Worm (Caenorhabditis elegans) whole organism, L2 larva: Measurements from ENCODE around the gene Y46G5A.22.
A peak's percentile ranks its signal among the peaks of the same experiment; 100 is the strongest.
"Not testable (repeated sequence)": the region's sequence is repeated elsewhere in the genome, so short reads cannot be mapped to it uniquely, and the experiment has no call there.

ENCODE experiments used
- C34F6.9 ChIP-seq: fragments of 150-350 bp; optimal IDR thresholded peaks from 2 replicates; lab custom pipeline; 2014; ENCODE audit warnings: missing biosample characterization, missing genetic modification characterization
- F13H6.1 ChIP-seq: sonication (generic microtip); optimal IDR thresholded peaks from 2 replicates; lab custom pipeline; 2016; ENCODE audit warnings: missing genetic modification characterization, missing compliant biosample characterization
- R02D3.7 ChIP-seq: fragments of 150-350 bp; optimal IDR thresholded peaks from 2 replicates; lab custom pipeline; 2014; ENCODE audit warnings: missing biosample characterization, missing genetic modification characterization
- Y55F3AM.14 ChIP-seq: fragments of 200-800 bp; sonication (Bioruptor generic); optimal IDR thresholded peaks from 2 replicates; lab custom pipeline; 2018; ENCODE audit warnings: mild to moderate bottlenecking, missing genetic modification characterization, missing compliant biosample characterization
- ZK546.5 ChIP-seq: sonication (generic microtip); optimal IDR thresholded peaks from 2 replicates; lab custom pipeline; 2017; ENCODE audit warnings: missing biosample characterization, missing genetic modification characterization
- aly-2 ChIP-seq: fragments of 150-350 bp; optimal IDR thresholded peaks from 2 replicates; lab custom pipeline; 2014; ENCODE audit warnings: missing biosample characterization, missing genetic modification characterization
- ama-1 ChIP-seq: fragments of 150-350 bp; optimal IDR thresholded peaks from 2 replicates; lab custom pipeline; 2018; ENCODE audit warnings: inconsistent platforms
- ceh-82 ChIP-seq: fragments of 150-350 bp; optimal IDR thresholded peaks from 2 replicates; lab custom pipeline; 2014; ENCODE audit warnings: missing biosample characterization, missing genetic modification characterization
- crh-2 ChIP-seq: sonication (generic microtip); optimal IDR thresholded peaks from 2 replicates; lab custom pipeline; 2017; ENCODE audit warnings: missing biosample characterization, missing genetic modification characterization
- dmd-4 ChIP-seq: sonication (generic microtip); optimal IDR thresholded peaks from 2 replicates; lab custom pipeline; 2017; ENCODE audit warnings: missing biosample characterization, missing genetic modification characterization
- elt-1 ChIP-seq: fragments of 150-350 bp; optimal IDR thresholded peaks from 2 replicates; lab custom pipeline; 2014; ENCODE audit warnings: missing biosample characterization, missing genetic modification characterization
- elt-3 ChIP-seq: sonication (generic microtip); optimal IDR thresholded peaks from 2 replicates; lab custom pipeline; 2017; ENCODE audit warnings: missing biosample characterization, missing genetic modification characterization
- gmeb-1 ChIP-seq: fragments of 150-350 bp; optimal IDR thresholded peaks from 2 replicates; lab custom pipeline; 2014; ENCODE audit warnings: missing biosample characterization, missing genetic modification characterization
- lin-11 ChIP-seq: fragments of 150-350 bp; sonication (generic microtip); optimal IDR thresholded peaks from 2 replicates; lab custom pipeline; 2014; ENCODE audit warnings: missing biosample characterization, missing genetic modification characterization, inconsistent platforms, mixed read lengths
- lin-13 ChIP-seq: fragments of 150-350 bp; optimal IDR thresholded peaks from 2 replicates; lab custom pipeline; 2014; ENCODE audit warnings: missing biosample characterization, missing genetic modification reagents, missing genetic modification characterization
- lin-39 ChIP-seq: fragments of 150-350 bp; optimal IDR thresholded peaks from 2 replicates; lab custom pipeline; 2014; ENCODE audit warnings: missing biosample characterization, missing genetic modification reagents, missing genetic modification characterization
- lsy-2 ChIP-seq, 2 experiments: fragments of 150-350 bp in 1 of 2; sonication (generic microtip) in 1 of 2; optimal IDR thresholded peaks; 2 replicates each; lab custom pipeline; 2014 to 2017; ENCODE audit warnings: missing biosample characterization in 2 of 2, missing genetic modification characterization in 2 of 2
- mab-5 ChIP-seq: fragments of 150-350 bp; optimal IDR thresholded peaks from 2 replicates; lab custom pipeline; 2014; ENCODE audit warnings: missing biosample characterization, missing genetic modification characterization
- mdl-1 ChIP-seq, 2 experiments: fragments of 150-350 bp in 1 of 2; sonication (generic microtip) in 1 of 2; optimal IDR thresholded peaks; 2 replicates each; lab custom pipeline; 2017; ENCODE audit warnings: missing biosample characterization in 2 of 2, missing genetic modification characterization in 2 of 2
- nhr-10 ChIP-seq: sonication (generic microtip); optimal IDR thresholded peaks from 2 replicates; lab custom pipeline; 2017; ENCODE audit warnings: missing biosample characterization, missing genetic modification characterization
- nhr-11 ChIP-seq: fragments of 150-350 bp; optimal IDR thresholded peaks from 2 replicates; lab custom pipeline; 2014; ENCODE audit warnings: missing biosample characterization, missing genetic modification characterization
- nhr-12 ChIP-seq: fragments of 150-350 bp; optimal IDR thresholded peaks from 2 replicates; lab custom pipeline; 2014; ENCODE audit warnings: missing biosample characterization, missing genetic modification characterization
- nhr-129 ChIP-seq: fragments of 150-350 bp; optimal IDR thresholded peaks from 2 replicates; lab custom pipeline; 2014; ENCODE audit warnings: missing biosample characterization, missing genetic modification characterization
- nhr-21 ChIP-seq: fragments of 150-350 bp; optimal IDR thresholded peaks from 2 replicates; lab custom pipeline; 2014; ENCODE audit warnings: missing biosample characterization, missing genetic modification characterization
- nhr-237 ChIP-seq: fragments of 150-350 bp; optimal IDR thresholded peaks from 2 replicates; lab custom pipeline; 2014; ENCODE audit warnings: missing biosample characterization, missing genetic modification characterization
- nhr-25 ChIP-seq: fragments of 150-350 bp; sonication (generic microtip); optimal IDR thresholded peaks from 3 replicates; lab custom pipeline; 2014; ENCODE audit warnings: missing biosample characterization, missing genetic modification characterization
- nhr-77 ChIP-seq: fragments of 150-350 bp; optimal IDR thresholded peaks from 2 replicates; lab custom pipeline; 2014; ENCODE audit warnings: missing biosample characterization, missing genetic modification characterization
- peb-1 ChIP-seq: fragments of 150-350 bp; optimal IDR thresholded peaks from 2 replicates; lab custom pipeline; 2014; ENCODE audit warnings: missing biosample characterization, missing genetic modification characterization
- sem-4 ChIP-seq: fragments of 150-350 bp; optimal IDR thresholded peaks from 2 replicates; lab custom pipeline; 2014; ENCODE audit warnings: missing biosample characterization, missing genetic modification reagents, missing genetic modification characterization
- sma-3 ChIP-seq: sonication (generic microtip); optimal IDR thresholded peaks from 2 replicates; lab custom pipeline; 2016; ENCODE audit warnings: missing genetic modification reagents, missing genetic modification characterization, missing compliant biosample characterization
- sma-9 ChIP-seq, 2 experiments: fragments of 150-350 bp in 1 of 2; sonication (generic microtip) in 1 of 2; optimal IDR thresholded peaks; 2 replicates each; lab custom pipeline; 2014 to 2016; ENCODE audit warnings: missing genetic modification characterization in 2 of 2, mild to moderate bottlenecking in 1 of 2, missing biosample characterization in 1 of 2, missing compliant biosample characterization in 1 of 2, missing genetic modification reagents in 1 of 2, moderate library complexity in 1 of 2
- snpc-4 ChIP-seq: fragments of 150-350 bp; optimal IDR thresholded peaks from 2 replicates; lab custom pipeline; 2014; ENCODE audit warnings: missing biosample characterization, missing genetic modification characterization
- unc-55 ChIP-seq: fragments of 150-350 bp; sonication (generic microtip); optimal IDR thresholded peaks from 3 replicates; lab custom pipeline; 2014; ENCODE audit warnings: missing biosample characterization, missing genetic modification reagents, missing genetic modification characterization
- unc-62 ChIP-seq: fragments of 150-350 bp; optimal IDR thresholded peaks from 2 replicates; lab custom pipeline; 2014; ENCODE audit warnings: missing biosample characterization, missing genetic modification reagents, missing genetic modification characterization
- zag-1 ChIP-seq: fragments of 150-350 bp; optimal IDR thresholded peaks from 2 replicates; lab custom pipeline; 2014; ENCODE audit warnings: missing biosample characterization, missing genetic modification characterization
- ztf-1 ChIP-seq: fragments of 200-800 bp; sonication (Bioruptor generic); conservative IDR thresholded peaks from 2 replicates; pipeline ENCODE4 v1.3.6; 2022; ENCODE audit warnings: missing genetic modification characterization, missing compliant biosample characterization
- ztf-11 ChIP-seq: sonication (generic microtip); optimal IDR thresholded peaks from 2 replicates; lab custom pipeline; 2017; ENCODE audit warnings: missing biosample characterization, missing genetic modification characterization
- ztf-4 ChIP-seq: fragments of 150-350 bp; optimal IDR thresholded peaks from 2 replicates; lab custom pipeline; 2014; ENCODE audit warnings: missing biosample characterization, missing genetic modification characterization

Gene Y46G5A.22

ce11 chrII:12787831-12788248, 30.5 kb downstream of the Y46G5A.22 start, which contains the start of gene alkb-7:
alkb-7 (minus strand) TSS chrII:12788153.
- TF ChIP-seq R02D3.7 (tag; lab: Kevin White, UChicago) (no peak), Y55F3AM.14 (GFP tag; lab: Kevin White, UChicago) (peak; percentile 52), ama-1 (lab: Kevin White, UChicago) (peak; percentile 43), nhr-21 (tag; lab: Kevin White, UChicago) (peak; percentile 57)

DNA sequence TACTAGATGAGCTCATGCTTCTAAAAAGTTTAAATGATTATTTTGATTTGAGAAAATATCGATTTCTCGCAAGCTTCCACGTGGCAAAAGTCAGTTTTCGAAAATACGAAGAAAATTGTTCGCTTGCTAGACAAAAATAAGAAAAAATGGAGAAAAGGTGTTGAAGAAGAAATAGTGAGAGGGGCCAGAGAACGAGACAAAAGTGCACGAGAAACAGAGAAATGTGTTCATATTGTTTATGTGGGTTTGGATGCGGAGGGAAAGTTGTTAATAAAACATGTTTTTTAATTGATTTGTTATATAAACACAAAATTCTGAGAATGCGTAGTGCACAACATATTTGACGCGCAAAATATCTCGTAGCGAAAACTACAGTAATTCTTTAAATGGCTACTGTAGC, 33.0 kb downstream of the Y46G5A.22 start, which contains the start of gene Y46G5A.15:
TSS of gene Y46G5A.15 (minus strand) at position 26 of the 400 bp plus-strand sequence.
- no peak for TF ChIP-seq nhr-12
- no peak for TF ChIP-seq nhr-21 (tag; lab: Kevin White, UChicago)
- no peak for TF ChIP-seq sma-9 (GFP tag; optimal IDR thresholded peaks at IDR 0.05; lab: Kevin White, UChicago)
- no peak for TF ChIP-seq sma-9 (tag; optimal IDR thresholded peaks at IDR 0.05; lab: Kevin White, UChicago)
- no peak for TF ChIP-seq lin-13
- TF ChIP-seq snpc-4 (tag; lab: Kevin White, UChicago) = no peak
- no peak for TF ChIP-seq F13H6.1 (tag; lab: Kevin White, UChicago)
- TF ChIP-seq mdl-1 (tag; optimal IDR thresholded peaks at IDR 0.05; lab: Kevin White, UChicago) = peak in 1 of 2 experiments; percentile 1
- no peak for TF ChIP-seq ZK546.5
- TF ChIP-seq unc-55 = peak; percentile 9
- no peak for TF ChIP-seq zag-1
- TF ChIP-seq nhr-237 = no peak

DNA sequence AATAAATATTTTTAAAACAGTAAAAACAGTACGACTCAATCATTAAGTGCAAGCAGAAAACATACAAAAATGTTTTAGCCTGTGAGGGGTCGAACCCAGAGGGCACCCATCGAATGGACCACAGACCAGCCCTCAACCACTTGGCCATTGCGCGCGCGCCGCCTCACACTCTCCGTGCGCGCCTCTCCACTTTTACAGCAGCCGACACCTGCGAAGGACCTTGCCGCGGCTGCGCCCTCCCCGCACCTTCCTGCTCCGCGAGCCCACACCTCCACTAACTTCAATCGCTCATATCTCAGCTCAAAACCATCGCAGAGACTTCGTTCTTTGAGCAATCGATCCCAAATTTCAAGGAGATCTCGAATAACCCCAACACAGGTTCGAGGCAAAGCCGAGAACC, 40.0 kb downstream of the Y46G5A.22 start:
- TF ChIP-seq nhr-129 = peak; percentile 56
- TF ChIP-seq sma-3 (GFP tag; lab: Kevin White, UChicago) = peak; percentile 38
- TF ChIP-seq unc-55 = peak; percentile 67
- TF ChIP-seq lsy-2 (tag; optimal IDR thresholded peaks at IDR 0.05; lab: Kevin White, UChicago) = peak; percentile 33 to 41
- TF ChIP-seq crh-2 = peak; percentile 32
- peak; percentile 97 for TF ChIP-seq snpc-4 (tag; lab: Kevin White, UChicago)
- peak; percentile 50 for TF ChIP-seq sma-9 (GFP tag; optimal IDR thresholded peaks at IDR 0.05; lab: Kevin White, UChicago)
- TF ChIP-seq sma-9 (tag; optimal IDR thresholded peaks at IDR 0.05; lab: Kevin White, UChicago) = not testable (repeated sequence)
- peak; percentile 33 for TF ChIP-seq F13H6.1 (tag; lab: Kevin White, UChicago)
- TF ChIP-seq gmeb-1 (tag; lab: Kevin White, UChicago) = peak; percentile 29
- peak; percentile 96 for TF ChIP-seq lin-13
- TF ChIP-seq, all 48 proteins: peak for 10; not testable (repeated sequence) for 38

DNA sequence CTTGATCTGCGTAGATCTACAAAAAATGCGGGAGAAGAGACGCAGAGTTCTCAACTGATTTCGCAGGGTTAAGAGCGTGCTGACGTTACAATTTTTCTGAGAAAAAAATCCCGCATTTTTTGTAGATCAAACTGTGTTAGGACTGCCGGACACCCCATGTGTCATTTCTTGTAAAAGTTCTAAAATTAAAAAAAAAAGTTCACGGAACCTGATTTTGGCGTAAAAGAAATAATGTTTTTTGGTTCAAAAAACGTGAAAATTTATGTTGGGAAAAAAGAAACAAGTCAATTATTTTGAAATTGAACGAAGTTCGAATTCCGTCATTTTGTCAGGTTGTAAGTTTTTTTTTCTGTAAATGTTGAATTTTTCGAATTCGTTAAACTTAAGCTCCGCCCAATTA, 42.0 kb downstream of the Y46G5A.22 start, which contains the start of gene Y46G5A.34:
TSS of gene Y46G5A.34 (plus strand) at position 301 of the 400 bp plus-strand sequence.
- no peak for TF ChIP-seq nhr-12
- TF ChIP-seq ztf-1 (GFP tag; lab: Robert Waterston, UW) = no peak
- no peak for TF ChIP-seq snpc-4 (tag; lab: Kevin White, UChicago)
- TF ChIP-seq nhr-11 = no peak
- TF ChIP-seq lin-39 (tag; lab: Kevin White, UChicago) = no peak
- no peak for TF ChIP-seq ztf-4 (tag; lab: Kevin White, UChicago)
- no peak for TF ChIP-seq nhr-237
- no peak for TF ChIP-seq C34F6.9
- no peak for TF ChIP-seq sma-3 (GFP tag; lab: Kevin White, UChicago)
- TF ChIP-seq zag-1 = no peak
- no peak for TF ChIP-seq aly-2 (tag; lab: Kevin White, UChicago)
- TF ChIP-seq mab-5 (tag; lab: Kevin White, UChicago) = no peak
- TF ChIP-seq mdl-1 (tag; optimal IDR thresholded peaks at IDR 0.05; lab: Kevin White, UChicago) = no peak
- TF ChIP-seq peb-1 = no peak

ce11 chrII:12774402-12774801, 44.0 kb downstream of the Y46G5A.22 start, which contains the start of gene Y46G5A.14:
Y46G5A.14 (plus strand) TSS chrII:12774702.
- no peak for TF ChIP-seq crh-2
- no peak for TF ChIP-seq peb-1
- no peak for TF ChIP-seq ceh-82
- TF ChIP-seq ztf-1 (GFP tag; lab: Robert Waterston, UW) = no peak
- no peak for TF ChIP-seq nhr-77
- TF ChIP-seq lin-11 = no peak
- TF ChIP-seq lin-13 = no peak
- no peak for TF ChIP-seq nhr-10
- TF ChIP-seq snpc-4 (tag; lab: Kevin White, UChicago) = no peak
- TF ChIP-seq, all 48 proteins: peak for 0

DNA sequence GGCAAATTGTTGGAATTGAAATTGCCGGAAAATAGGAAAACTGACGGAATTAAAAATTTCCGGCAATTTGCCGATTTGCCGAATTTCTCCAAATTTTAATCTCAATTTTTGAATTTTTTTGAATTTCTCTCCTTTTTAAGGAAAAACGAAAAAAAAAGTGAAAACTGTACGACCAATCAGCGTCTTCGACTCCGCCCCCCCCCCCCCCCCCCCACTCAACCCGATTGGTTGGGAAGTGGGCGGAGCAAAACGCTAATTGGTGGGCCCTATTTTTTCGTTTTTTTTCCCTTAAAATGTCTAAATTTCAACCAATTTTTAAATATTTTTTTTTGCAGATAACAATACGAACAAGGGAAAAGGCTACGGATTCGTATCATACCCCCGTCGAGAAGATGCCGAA, 48.4 kb downstream of the Y46G5A.22 start:
- TF ChIP-seq nhr-25 (tag; lab: Kevin White, UChicago) = no peak
- no peak for TF ChIP-seq crh-2
- TF ChIP-seq nhr-10 = no peak
- no peak for TF ChIP-seq zag-1
- TF ChIP-seq ztf-11 = no peak
- no peak for TF ChIP-seq mab-5 (tag; lab: Kevin White, UChicago)
- no peak for TF ChIP-seq lsy-2 (tag; optimal IDR thresholded peaks at IDR 0.05; lab: Kevin White, UChicago)
- no peak for TF ChIP-seq sem-4
- TF ChIP-seq snpc-4 (tag; lab: Kevin White, UChicago) = no peak
- TF ChIP-seq lin-13 = no peak
- TF ChIP-seq unc-55 = no peak
- TF ChIP-seq unc-62 (GFP tag; lab: Kevin White, UChicago) = no peak
- no peak for TF ChIP-seq nhr-12
- TF ChIP-seq dmd-4 (tag; lab: Kevin White, UChicago) = no peak
- no peak for TF ChIP-seq elt-1 (tag; lab: Kevin White, UChicago)
- TF ChIP-seq nhr-237 = no peak
- no peak for TF ChIP-seq nhr-11
- TF ChIP-seq lin-11 = no peak
- TF ChIP-seq peb-1 = no peak
- TF ChIP-seq elt-3 (tag; lab: Kevin White, UChicago) = no peak
